Fruit fly (Drosophila melanogaster) whole organism, embryonic: ENCODE data around the gene Utx.
A peak's percentile ranks its signal among the peaks of the same experiment; 100 is the strongest.

Experiments used
- Bgb ChIP-seq: fragments of 200-800 bp; sonication (Bioruptor generic); IDR thresholded peaks from 2 replicates; pipeline ENCODE4 v1.3.6; 2022; ENCODE audit warnings: missing biosample characterization, missing genetic modification characterization; ENCODE audit not compliant: partially characterized antibody
- CG11093 ChIP-seq: fragments of 200-800 bp; sonication (Bioruptor generic); IDR thresholded peaks from 3 replicates; pipeline ENCODE4 v1.3.6; 2022; ENCODE audit warnings: missing biosample characterization, missing genetic modification characterization
- CG12071 ChIP-seq: fragments of 200-800 bp; sonication (Bioruptor generic); optimal IDR thresholded peaks from 3 replicates; lab custom pipeline; 2018; ENCODE audit warnings: missing biosample characterization, mild to moderate bottlenecking, missing genetic modification characterization
- CG14860 ChIP-seq: fragments of 200-800 bp; sonication (Bioruptor generic); IDR thresholded peaks from 3 replicates; pipeline ENCODE4 v1.3.6; 2022; ENCODE audit warnings: missing biosample characterization, missing genetic modification characterization; ENCODE audit not compliant: partially characterized antibody
- CG15514 ChIP-seq: fragments of 200-800 bp; sonication (Bioruptor generic); optimal IDR thresholded peaks from 3 replicates; lab custom pipeline; 2017; ENCODE audit warnings: missing biosample characterization, missing genetic modification characterization, mild to moderate bottlenecking, moderate library complexity, missing genetic modification reagents
- CG1602 ChIP-seq: fragments of 200-800 bp; sonication (Bioruptor generic); optimal IDR thresholded peaks from 3 replicates; lab custom pipeline; 2016; ENCODE audit warnings: missing biosample characterization, missing genetic modification characterization
- CG1647 ChIP-seq: fragments of 200-800 bp; sonication (Bioruptor generic); optimal IDR thresholded peaks from 3 replicates; lab custom pipeline; 2016; ENCODE audit warnings: missing biosample characterization, missing genetic modification characterization
- CG18619 ChIP-seq: fragments of 200-800 bp; sonication (Bioruptor generic); optimal IDR thresholded peaks from 3 replicates; lab custom pipeline; 2017; ENCODE audit warnings: missing biosample characterization, mild to moderate bottlenecking, missing genetic modification characterization
- CG3163 ChIP-seq: fragments of 200-800 bp; sonication (Bioruptor generic); optimal IDR thresholded peaks from 3 replicates; lab custom pipeline; 2016; ENCODE audit warnings: missing biosample characterization, missing genetic modification characterization
- CG43689 ChIP-seq: fragments of 200-800 bp; sonication (Bioruptor generic); IDR thresholded peaks from 2 replicates; pipeline ENCODE4 v1.3.6; 2022; ENCODE audit warnings: missing biosample characterization, missing genetic modification characterization
- CG4404 ChIP-seq: fragments of 200-800 bp; sonication (Bioruptor generic); IDR thresholded peaks from 2 replicates; pipeline ENCODE4 v1.3.6; 2022; ENCODE audit warnings: missing biosample characterization, missing genetic modification characterization
- CG4820 ChIP-seq: fragments of 200-800 bp; sonication (Bioruptor generic); optimal IDR thresholded peaks from 3 replicates; lab custom pipeline; 2016; ENCODE audit warnings: missing biosample characterization, missing genetic modification characterization
- CG5180 ChIP-seq: fragments of 200-800 bp; sonication (Bioruptor generic); optimal IDR thresholded peaks from 3 replicates; lab custom pipeline; 2017; ENCODE audit warnings: missing biosample characterization, missing genetic modification characterization, mild to moderate bottlenecking, moderate library complexity, missing genetic modification reagents
- CG6765 ChIP-seq: fragments of 200-800 bp; sonication (Bioruptor generic); optimal IDR thresholded peaks from 3 replicates; lab custom pipeline; 2017; ENCODE audit warnings: missing biosample characterization, mild to moderate bottlenecking, missing genetic modification characterization
- CG7372 ChIP-seq: fragments of 200-800 bp; sonication (Bioruptor generic); IDR thresholded peaks from 2 replicates; pipeline ENCODE4 v1.3.6; 2022; ENCODE audit warnings: missing biosample characterization, missing genetic modification characterization
- CG7745 ChIP-seq: fragments of 200-800 bp; sonication (Bioruptor generic); optimal IDR thresholded peaks from 2 replicates; lab custom pipeline; 2018; ENCODE audit warnings: missing biosample characterization, mild to moderate bottlenecking, missing genetic modification characterization, moderate library complexity
- CG8388 ChIP-seq: fragments of 200-800 bp; sonication (Bioruptor generic); optimal IDR thresholded peaks from 2 replicates; lab custom pipeline; 2019; ENCODE audit warnings: missing biosample characterization, mild to moderate bottlenecking, missing genetic modification characterization, moderate library complexity
- CG8765 ChIP-seq: fragments of 200-800 bp; sonication (Bioruptor generic); IDR thresholded peaks from 2 replicates; pipeline ENCODE4 v1.3.6; 2022; ENCODE audit warnings: missing biosample characterization, missing genetic modification characterization
- CG9437 ChIP-seq: fragments of 200-800 bp; sonication (Bioruptor generic); optimal IDR thresholded peaks from 2 replicates; lab custom pipeline; 2018; ENCODE audit warnings: missing biosample characterization, mild to moderate bottlenecking, missing genetic modification characterization
- CG9609 ChIP-seq: fragments of 200-800 bp; sonication (Bioruptor generic); optimal IDR thresholded peaks from 3 replicates; lab custom pipeline; 2016; ENCODE audit warnings: missing biosample characterization, missing genetic modification characterization
- D19B ChIP-seq: fragments of 200-800 bp; sonication (Bioruptor generic); optimal IDR thresholded peaks from 2 replicates; lab custom pipeline; 2017; ENCODE audit warnings: missing biosample characterization, mild to moderate bottlenecking, missing genetic modification characterization
- Dfd ChIP-seq, 2 experiments: fragments of >200 bp; optimal IDR thresholded peaks; 2 replicates each; lab custom pipeline; 2017; ENCODE audit warnings: missing biosample characterization in 2 of 2, missing genetic modification characterization in 2 of 2
- Dll ChIP-seq: fragments of 200-800 bp; sonication (Bioruptor generic); IDR thresholded peaks from 4 replicates; pipeline ENCODE4 v1.3.6; 2022; ENCODE audit warnings: missing biosample characterization, missing genetic modification characterization; ENCODE audit not compliant: partially characterized antibody
- Dref ChIP-seq: fragments of 200-800 bp; sonication (Bioruptor generic); IDR thresholded peaks from 2 replicates; pipeline ENCODE4 v1.3.6; 2022; ENCODE audit warnings: missing biosample characterization, missing genetic modification characterization
- E2f2 ChIP-seq: fragments of 200-800 bp; sonication (Bioruptor generic); IDR thresholded peaks from 2 replicates; pipeline ENCODE4 v1.3.6; 2022; ENCODE audit warnings: missing biosample characterization, missing genetic modification characterization
- Gug ChIP-seq: fragments of 200-800 bp; sonication (Bioruptor generic); IDR thresholded peaks from 4 replicates; pipeline ENCODE4 v1.3.6; 2022; ENCODE audit warnings: missing biosample characterization, missing genetic modification characterization
- Kr ChIP-seq: fragments of 200-800 bp; sonication (Bioruptor generic); optimal IDR thresholded peaks from 2 replicates; lab custom pipeline; 2017; ENCODE audit warnings: missing biosample characterization, mild to moderate bottlenecking, missing genetic modification characterization
- Med ChIP-seq: fragments of 200-800 bp; sonication (Bioruptor generic); peaks from one replicate; lab custom pipeline; 2016; ENCODE audit warnings: missing biosample characterization, missing genetic modification characterization, mild to moderate bottlenecking, inconsistent platforms, moderate library complexity
- Poxn ChIP-seq: fragments of 200-800 bp; sonication (Bioruptor generic); IDR thresholded peaks from 2 replicates; pipeline ENCODE4 v1.3.6; 2022; ENCODE audit warnings: missing biosample characterization, missing genetic modification characterization
- al ChIP-seq: fragments of 200-800 bp; sonication (Bioruptor generic); IDR thresholded peaks from 2 replicates; pipeline ENCODE4 v1.3.6; 2022; ENCODE audit warnings: missing biosample characterization, missing genetic modification characterization
- cad ChIP-seq: fragments of >200 bp; optimal IDR thresholded peaks from 2 replicates; lab custom pipeline; 2017; ENCODE audit warnings: missing biosample characterization, missing genetic modification characterization
- chinmo ChIP-seq: fragments of 200-800 bp; sonication (Bioruptor generic); IDR thresholded peaks from 4 replicates; pipeline ENCODE4 v1.3.6; 2022; ENCODE audit warnings: missing biosample characterization, missing genetic modification characterization; ENCODE audit not compliant: partially characterized antibody
- chm ChIP-seq: fragments of 200-800 bp; sonication (Bioruptor generic); IDR thresholded peaks from 2 replicates; pipeline ENCODE4 v1.3.6; 2022; ENCODE audit warnings: missing biosample characterization, missing genetic modification characterization
- da ChIP-seq: fragments of 200-800 bp; sonication (Bioruptor generic); optimal IDR thresholded peaks from 2 replicates; lab custom pipeline; 2016; ENCODE audit warnings: missing biosample characterization, missing genetic modification characterization
- dati ChIP-seq: fragments of 200-800 bp; sonication (Bioruptor generic); IDR thresholded peaks from 2 replicates; pipeline ENCODE4 v1.3.6; 2022; ENCODE audit warnings: missing biosample characterization, missing genetic modification characterization
- ems ChIP-seq: fragments of 200-800 bp; sonication (Bioruptor generic); optimal IDR thresholded peaks from 3 replicates; lab custom pipeline; 2016; ENCODE audit warnings: missing biosample characterization, missing genetic modification characterization
- esg ChIP-seq: fragments of 200-800 bp; sonication (Bioruptor generic); conservative IDR thresholded peaks from 2 replicates; pipeline ENCODE4 v1.3.6; 2022; ENCODE audit warnings: missing biosample characterization, missing genetic modification characterization
- fd96Cb ChIP-seq: fragments of 200-800 bp; sonication (Bioruptor generic); optimal IDR thresholded peaks from 2 replicates; lab custom pipeline; 2018; ENCODE audit warnings: missing biosample characterization, mild to moderate bottlenecking, missing genetic modification characterization, moderate library complexity
- insv ChIP-seq, 2 experiments: fragments of 200-800 bp; sonication (Bioruptor generic); optimal IDR thresholded peaks; 3 replicates each; lab custom pipeline; 2016 to 2018; ENCODE audit warnings: missing biosample characterization in 2 of 2, missing genetic modification characterization in 2 of 2
- inv ChIP-seq: fragments of 200-800 bp; sonication (Bioruptor generic); IDR thresholded peaks from 2 replicates; pipeline ENCODE4 v1.3.6; 2022; ENCODE audit warnings: missing biosample characterization, missing genetic modification characterization; ENCODE audit not compliant: partially characterized antibody
- jigr1 ChIP-seq: fragments of 200-800 bp; sonication (Bioruptor generic); IDR thresholded peaks from 3 replicates; pipeline ENCODE4 v1.3.6; 2022; ENCODE audit warnings: missing biosample characterization, missing genetic modification characterization
- maf-S ChIP-seq: fragments of 200-800 bp; sonication (Bioruptor generic); optimal IDR thresholded peaks from 2 replicates; lab custom pipeline; 2016; ENCODE audit warnings: missing biosample characterization, missing genetic modification characterization
- pho ChIP-seq: fragments of 200-800 bp; sonication (Bioruptor generic); optimal IDR thresholded peaks from 2 replicates; lab custom pipeline; 2016; ENCODE audit warnings: missing biosample characterization, missing genetic modification characterization
- phol ChIP-seq: fragments of 200-800 bp; sonication (Bioruptor generic); optimal IDR thresholded peaks from 3 replicates; lab custom pipeline; 2018; ENCODE audit warnings: missing biosample characterization, mild to moderate bottlenecking, missing genetic modification characterization, moderate library complexity
- psq ChIP-seq: fragments of 200-800 bp; sonication (Bioruptor generic); optimal IDR thresholded peaks from 2 replicates; lab custom pipeline; 2017; ENCODE audit warnings: missing biosample characterization, missing genetic modification characterization
- pzg ChIP-seq: fragments of 200-800 bp; sonication (Bioruptor generic); optimal IDR thresholded peaks from 3 replicates; lab custom pipeline; 2018; ENCODE audit warnings: missing biosample characterization, mild to moderate bottlenecking, missing genetic modification characterization, moderate library complexity
- rib ChIP-seq: fragments of 200-800 bp; sonication (Bioruptor generic); IDR thresholded peaks from 2 replicates; pipeline ENCODE4 v1.3.6; 2022; ENCODE audit warnings: missing biosample characterization, missing genetic modification characterization
- tll ChIP-seq, 2 experiments: fragments of 200-800 bp in 1 of 2; fragments of >200 bp in 1 of 2; sonication (Bioruptor generic) in 1 of 2; optimal IDR thresholded peaks; 2 replicates each; lab custom pipeline; 2017 to 2019; ENCODE audit warnings: missing biosample characterization in 2 of 2, missing genetic modification characterization in 2 of 2, mild to moderate bottlenecking in 1 of 2, moderate library complexity in 1 of 2
- tup ChIP-seq: fragments of 200-800 bp; sonication (Bioruptor generic); optimal IDR thresholded peaks from 2 replicates; lab custom pipeline; 2016; ENCODE audit warnings: missing biosample characterization, mild to moderate bottlenecking, missing genetic modification characterization, moderate library complexity
- z ChIP-seq: fragments of 200-800 bp; sonication (Bioruptor generic); IDR thresholded peaks from 3 replicates; pipeline ENCODE4 v1.3.6; 2022; ENCODE audit warnings: missing biosample characterization, missing genetic modification characterization
- zen ChIP-seq: fragments of 200-800 bp; sonication (Bioruptor generic); optimal IDR thresholded peaks from 3 replicates; lab custom pipeline; 2018; ENCODE audit warnings: missing biosample characterization, mild to moderate bottlenecking, missing genetic modification characterization, moderate library complexity

The Utx gene

dm6 chr2L:10298306-10298705, 19.7 kb upstream of the Utx start (continued):
- no peak for TF ChIP-seq CG43689 (GFP tag; lab: Robert Waterston, UW)
- TF ChIP-seq tup (GFP tag; lab: Kevin White, UChicago): no peak
- TF ChIP-seq rib (GFP tag; lab: Robert Waterston, UW): no peak
- TF ChIP-seq Med (GFP tag; lab: Kevin White, UChicago): peak; percentile 81
- TF ChIP-seq CG8765 (GFP tag; lab: Robert Waterston, UW): no peak
- no peak for TF ChIP-seq CG4404 (GFP tag; lab: Robert Waterston, UW)
- TF ChIP-seq chm: no peak
- no peak for TF ChIP-seq Poxn (GFP tag; lab: Robert Waterston, UW)
- no peak for TF ChIP-seq z (GFP tag; lab: Robert Waterston, UW)
- TF ChIP-seq insv (GFP tag; optimal IDR thresholded peaks at IDR 0.05; lab: Kevin White, UChicago): no peak
- peak; percentile 35 for TF ChIP-seq inv (GFP tag; lab: Robert Waterston, UW)
- TF ChIP-seq cad (GFP tag; lab: Kevin White, UChicago): no peak
- TF ChIP-seq CG14860 (GFP tag; lab: Robert Waterston, UW): peak; percentile 84; the same call in 2 of the 3 replicates
- TF ChIP-seq CG6765 (GFP tag; lab: Kevin White, UChicago): no peak
- no peak for TF ChIP-seq CG11093 (GFP tag; lab: Robert Waterston, UW)
- TF ChIP-seq CG15514 (GFP tag; lab: Kevin White, UChicago): peak; percentile 83
- no peak for TF ChIP-seq ems (GFP tag; lab: Kevin White, UChicago)
- TF ChIP-seq Dfd (GFP tag; optimal IDR thresholded peaks at IDR 0.05; lab: Kevin White, UChicago): peak in 1 of 2 experiments; percentile 78
- TF ChIP-seq al: no peak
- TF ChIP-seq CG9437: peak; percentile 54
- TF ChIP-seq CG12071 (GFP tag; lab: Kevin White, UChicago): no peak
- peak; percentile 34 for TF ChIP-seq pzg (GFP tag; lab: Kevin White, UChicago)
- TF ChIP-seq CG7745 (tag; lab: Kevin White, UChicago): no peak
- TF ChIP-seq E2f2: 0 out of 2 replicates have a peak, but pooled peaks have one; percentile 45
- no peak for TF ChIP-seq CG7372 (GFP tag; lab: Robert Waterston, UW)
- no peak for TF ChIP-seq Gug (GFP tag; lab: Robert Waterston, UW)
- no peak for TF ChIP-seq CG9609
- TF ChIP-seq D19B: peak; percentile 74
- TF ChIP-seq CG4820 (GFP tag; lab: Kevin White, UChicago): peak; percentile 5
- peak; percentile 9 for TF ChIP-seq phol
- TF ChIP-seq CG18619 (GFP tag; lab: Kevin White, UChicago): no peak
- peak; percentile 3 for TF ChIP-seq CG3163 (GFP tag; lab: Kevin White, UChicago)
- TF ChIP-seq psq: no peak
- TF ChIP-seq Dref (GFP tag; lab: Robert Waterston, UW): peak; percentile 37; the same call in 1 of the 2 replicates
- no peak for TF ChIP-seq jigr1 (GFP tag; lab: Robert Waterston, UW)
- no peak for TF ChIP-seq da
- TF ChIP-seq Bgb (GFP tag; lab: Robert Waterston, UW): peak; percentile 73
- TF ChIP-seq zen (tag; lab: Kevin White, UChicago): peak; percentile 38
- no peak for TF ChIP-seq Kr (GFP tag; lab: Kevin White, UChicago)
- no peak for TF ChIP-seq pho
- TF ChIP-seq fd96Cb (tag; lab: Kevin White, UChicago): no peak
- no peak for TF ChIP-seq maf-S
- no peak for TF ChIP-seq esg (GFP tag; lab: Robert Waterston, UW)
- no peak for TF ChIP-seq CG1602 (GFP tag; lab: Kevin White, UChicago)
- TF ChIP-seq CG8388 (GFP tag; lab: Kevin White, UChicago): no peak
- no peak for TF ChIP-seq dati (GFP tag; lab: Robert Waterston, UW)
- no peak for TF ChIP-seq tll (GFP tag; optimal IDR thresholded peaks at IDR 0.05; lab: Kevin White, UChicago)
- no peak for TF ChIP-seq chinmo (GFP tag; lab: Robert Waterston, UW)
- TF ChIP-seq CG5180 (GFP tag; lab: Kevin White, UChicago): no peak
- TF ChIP-seq CG1647: no peak
- TF ChIP-seq Dll (GFP tag; lab: Robert Waterston, UW): no peak
